Fruit fly (Drosophila melanogaster) whole organism, embryonic: ENCODE measurements around the gene CG34028.
A peak's percentile ranks its signal among the peaks of the same experiment; 100 is the strongest.

Source experiments
- ATbp ChIP-seq: fragments of 200-800 bp; sonication (Bioruptor generic); optimal IDR thresholded peaks from 2 replicates; lab custom pipeline; 2017; ENCODE audit warnings: missing biosample characterization, mild to moderate bottlenecking, missing genetic modification characterization, missing genetic modification reagents
- Ada2b ChIP-seq: fragments of 200-800 bp; sonication (Bioruptor generic); IDR thresholded peaks from 2 replicates; pipeline ENCODE4 v1.3.6; 2022; ENCODE audit warnings: missing biosample characterization, missing genetic modification characterization
- B-H1 ChIP-seq: fragments of 200-800 bp; sonication (Bioruptor generic); IDR thresholded peaks from 3 replicates; pipeline ENCODE4 v1.3.6; 2022; ENCODE audit warnings: missing biosample characterization, missing genetic modification characterization
- CG11696 ChIP-seq: fragments of 200-800 bp; sonication (Bioruptor generic); IDR thresholded peaks from 2 replicates; pipeline ENCODE4 v1.3.6; 2022; ENCODE audit warnings: missing biosample characterization, missing genetic modification characterization
- CG12071 ChIP-seq: fragments of 200-800 bp; sonication (Bioruptor generic); optimal IDR thresholded peaks from 3 replicates; lab custom pipeline; 2018; ENCODE audit warnings: missing biosample characterization, mild to moderate bottlenecking, missing genetic modification characterization
- CG17802 ChIP-seq: fragments of 200-800 bp; sonication (Bioruptor generic); optimal IDR thresholded peaks from 2 replicates; lab custom pipeline; 2018; ENCODE audit warnings: missing biosample characterization, mild to moderate bottlenecking, missing genetic modification characterization, moderate library complexity
- CG31365 ChIP-seq: fragments of 200-800 bp; sonication (Bioruptor generic); optimal IDR thresholded peaks from 2 replicates; lab custom pipeline; 2018; ENCODE audit warnings: missing biosample characterization, mild to moderate bottlenecking, missing genetic modification characterization
- CG31388 ChIP-seq: fragments of 200-800 bp; sonication (Bioruptor generic); optimal IDR thresholded peaks from 2 replicates; lab custom pipeline; 2016; ENCODE audit warnings: missing biosample characterization, missing genetic modification characterization
- CG32532 ChIP-seq: fragments of 200-800 bp; sonication (Bioruptor generic); IDR thresholded peaks from 2 replicates; pipeline ENCODE4 v1.3.6; 2022; ENCODE audit warnings: missing biosample characterization, missing genetic modification characterization
- CG3995 ChIP-seq: fragments of 200-800 bp; sonication (Bioruptor generic); optimal IDR thresholded peaks from 3 replicates; lab custom pipeline; 2016; ENCODE audit warnings: missing biosample characterization, missing genetic modification characterization
- CG43689 ChIP-seq: fragments of 200-800 bp; sonication (Bioruptor generic); IDR thresholded peaks from 2 replicates; pipeline ENCODE4 v1.3.6; 2022; ENCODE audit warnings: missing biosample characterization, missing genetic modification characterization
- CG6654 ChIP-seq: fragments of 200-800 bp; sonication (Bioruptor generic); optimal IDR thresholded peaks from 2 replicates; lab custom pipeline; 2017; ENCODE audit warnings: missing biosample characterization, mild to moderate bottlenecking, missing genetic modification characterization
- CG6683 ChIP-seq: fragments of 200-800 bp; sonication (Bioruptor generic); optimal IDR thresholded peaks from 2 replicates; lab custom pipeline; 2017; ENCODE audit warnings: missing biosample characterization, mild to moderate bottlenecking, missing genetic modification characterization, missing genetic modification reagents
- CG6813 ChIP-seq: fragments of 200-800 bp; sonication (Bioruptor generic); optimal IDR thresholded peaks from 2 replicates; lab custom pipeline; 2017; ENCODE audit warnings: missing biosample characterization, missing genetic modification characterization, mild to moderate bottlenecking, moderate library complexity, missing genetic modification reagents
- CG7372 ChIP-seq: fragments of 200-800 bp; sonication (Bioruptor generic); IDR thresholded peaks from 2 replicates; pipeline ENCODE4 v1.3.6; 2022; ENCODE audit warnings: missing biosample characterization, missing genetic modification characterization
- CG7839 ChIP-seq: fragments of 200-800 bp; sonication (Bioruptor generic); optimal IDR thresholded peaks from 3 replicates; lab custom pipeline; 2018; ENCODE audit warnings: missing biosample characterization, mild to moderate bottlenecking, missing genetic modification characterization, moderate library complexity
- CG9817 ChIP-seq: fragments of 200-800 bp; sonication (Bioruptor generic); optimal IDR thresholded peaks from 2 replicates; lab custom pipeline; 2018; ENCODE audit warnings: missing biosample characterization, mild to moderate bottlenecking, missing genetic modification characterization, moderate library complexity
- CG9932 ChIP-seq: fragments of 200-800 bp; sonication (Bioruptor generic); IDR thresholded peaks from 2 replicates; pipeline ENCODE4 v1.3.6; 2022; ENCODE audit warnings: missing biosample characterization, missing genetic modification characterization
- Dll ChIP-seq: fragments of 200-800 bp; sonication (Bioruptor generic); IDR thresholded peaks from 4 replicates; pipeline ENCODE4 v1.3.6; 2022; ENCODE audit warnings: missing biosample characterization, missing genetic modification characterization; ENCODE audit not compliant: partially characterized antibody
- Ets65A ChIP-seq: fragments of 200-800 bp; sonication (Bioruptor generic); peaks from one replicate; lab custom pipeline; 2016; ENCODE audit warnings: missing biosample characterization, missing genetic modification characterization
- Fer1 ChIP-seq: fragments of 200-800 bp; sonication (Bioruptor generic); optimal IDR thresholded peaks from 2 replicates; lab custom pipeline; 2017; ENCODE audit warnings: missing biosample characterization, mild to moderate bottlenecking, missing genetic modification characterization
- H2.0 ChIP-seq: fragments of 200-800 bp; sonication (Bioruptor generic); IDR thresholded peaks from 2 replicates; pipeline ENCODE4 v1.3.6; 2022; ENCODE audit warnings: missing biosample characterization, missing genetic modification characterization
- HLH54F ChIP-seq: fragments of 200-800 bp; sonication (Bioruptor generic); optimal IDR thresholded peaks from 3 replicates; lab custom pipeline; 2016; ENCODE audit warnings: missing biosample characterization, missing genetic modification characterization
- Hand ChIP-seq: fragments of 200-800 bp; sonication (Bioruptor generic); optimal IDR thresholded peaks from 2 replicates; lab custom pipeline; 2017; ENCODE audit warnings: mild to moderate bottlenecking, missing biosample characterization, missing genetic modification reagents, missing genetic modification characterization
- HmgZ ChIP-seq: fragments of 200-800 bp; sonication (Bioruptor generic); optimal IDR thresholded peaks from 2 replicates; lab custom pipeline; 2018; ENCODE audit warnings: missing biosample characterization, mild to moderate bottlenecking, missing genetic modification characterization
- Mes4 ChIP-seq: fragments of 200-800 bp; sonication (Bioruptor generic); optimal IDR thresholded peaks from 2 replicates; lab custom pipeline; 2016; ENCODE audit warnings: missing biosample characterization, missing genetic modification characterization
- Myb ChIP-seq: fragments of 200-800 bp; sonication (Bioruptor generic); optimal IDR thresholded peaks from 2 replicates; lab custom pipeline; 2016; ENCODE audit warnings: missing biosample characterization, missing genetic modification characterization
- Side ChIP-seq: fragments of 200-800 bp; sonication (Bioruptor generic); optimal IDR thresholded peaks from 2 replicates; lab custom pipeline; 2016; ENCODE audit warnings: missing biosample characterization, missing genetic modification characterization
- Sin3A ChIP-seq: fragments of >200 bp; optimal IDR thresholded peaks from 2 replicates; lab custom pipeline; 2018
- Six4 ChIP-seq: fragments of 200-800 bp; sonication (Bioruptor generic); optimal IDR thresholded peaks from 2 replicates; lab custom pipeline; 2016; ENCODE audit warnings: missing biosample characterization, missing genetic modification characterization
- ab ChIP-seq: fragments of 200-800 bp; sonication (Bioruptor generic); optimal IDR thresholded peaks from 2 replicates; lab custom pipeline; 2016; ENCODE audit warnings: missing biosample characterization, missing genetic modification characterization
- ara ChIP-seq: fragments of 200-800 bp; sonication (Bioruptor generic); IDR thresholded peaks from 2 replicates; pipeline ENCODE4 v1.3.6; 2022; ENCODE audit warnings: missing biosample characterization, missing genetic modification characterization
- bab2 ChIP-seq: fragments of 200-800 bp; sonication (Bioruptor generic); optimal IDR thresholded peaks from 2 replicates; lab custom pipeline; 2016; ENCODE audit warnings: missing biosample characterization, missing genetic modification characterization
- caup ChIP-seq: fragments of 200-800 bp; sonication (Bioruptor generic); optimal IDR thresholded peaks from 3 replicates; lab custom pipeline; 2017; ENCODE audit warnings: missing biosample characterization, mild to moderate bottlenecking, missing genetic modification characterization, moderate library complexity; ENCODE audit not compliant: severe bottlenecking
- croc ChIP-seq: fragments of 200-800 bp; sonication (Bioruptor generic); conservative IDR thresholded peaks from 3 replicates; pipeline ENCODE4 v1.3.6; 2022; ENCODE audit warnings: missing biosample characterization, missing genetic modification characterization
- dati ChIP-seq: fragments of 200-800 bp; sonication (Bioruptor generic); IDR thresholded peaks from 2 replicates; pipeline ENCODE4 v1.3.6; 2022; ENCODE audit warnings: missing biosample characterization, missing genetic modification characterization
- dm ChIP-seq: fragments of 200-800 bp; sonication (Bioruptor generic); optimal IDR thresholded peaks from 3 replicates; lab custom pipeline; 2016; ENCODE audit warnings: missing biosample characterization, missing genetic modification characterization
- emc ChIP-seq: fragments of 200-800 bp; sonication (Bioruptor generic); optimal IDR thresholded peaks from 2 replicates; lab custom pipeline; 2016; ENCODE audit warnings: missing biosample characterization, missing genetic modification characterization
- esg ChIP-seq: fragments of 200-800 bp; sonication (Bioruptor generic); conservative IDR thresholded peaks from 2 replicates; pipeline ENCODE4 v1.3.6; 2022; ENCODE audit warnings: missing biosample characterization, missing genetic modification characterization
- ewg ChIP-seq: fragments of 200-800 bp; sonication (Bioruptor generic); optimal IDR thresholded peaks from 3 replicates; lab custom pipeline; 2017; ENCODE audit warnings: mild to moderate bottlenecking, missing biosample characterization, missing genetic modification reagents, missing genetic modification characterization
- ftz-f1 ChIP-seq: fragments of 200-800 bp; sonication (Bioruptor generic); optimal IDR thresholded peaks from 2 replicates; lab custom pipeline; 2016; ENCODE audit warnings: missing biosample characterization, missing genetic modification characterization
- hkb ChIP-seq, 2 experiments: fragments of 200-800 bp in 1 of 2; fragments of >200 bp in 1 of 2; sonication (Bioruptor generic) in 1 of 2; IDR thresholded peaks in 1 of 2; optimal IDR thresholded peaks in 1 of 2; 2 replicates each; pipeline versions ENCODE4 v1.3.6 to Lab custom; 2017 to 2022; ENCODE audit warnings: missing biosample characterization in 1 of 2, missing genetic modification characterization in 1 of 2
- jigr1 ChIP-seq: fragments of 200-800 bp; sonication (Bioruptor generic); IDR thresholded peaks from 3 replicates; pipeline ENCODE4 v1.3.6; 2022; ENCODE audit warnings: missing biosample characterization, missing genetic modification characterization
- ken ChIP-seq: fragments of 200-800 bp; sonication (Bioruptor generic); IDR thresholded peaks from 3 replicates; pipeline ENCODE4 v1.3.6; 2022; ENCODE audit warnings: missing biosample characterization, missing genetic modification characterization
- nerfin-1 ChIP-seq: fragments of 200-800 bp; sonication (Bioruptor generic); optimal IDR thresholded peaks from 3 replicates; lab custom pipeline; 2019; ENCODE audit warnings: missing biosample characterization, mild to moderate bottlenecking, missing genetic modification characterization, moderate library complexity
- otp ChIP-seq: fragments of 200-800 bp; sonication (Bioruptor generic); IDR thresholded peaks from 3 replicates; pipeline ENCODE4, ENCODE4 v1.3.6; 2022; ENCODE audit warnings: missing biosample characterization, missing genetic modification characterization
- p53 ChIP-seq: fragments of 200-800 bp; sonication (Bioruptor generic); optimal IDR thresholded peaks from 2 replicates; lab custom pipeline; 2016; ENCODE audit warnings: missing biosample characterization, missing genetic modification characterization
- pb ChIP-seq: fragments of 200-800 bp; sonication (Bioruptor generic); optimal IDR thresholded peaks from 3 replicates; lab custom pipeline; 2016; ENCODE audit warnings: missing biosample characterization, missing genetic modification characterization
- phol ChIP-seq: fragments of 200-800 bp; sonication (Bioruptor generic); optimal IDR thresholded peaks from 3 replicates; lab custom pipeline; 2018; ENCODE audit warnings: missing biosample characterization, mild to moderate bottlenecking, missing genetic modification characterization, moderate library complexity
- ssp ChIP-seq: fragments of 200-800 bp; sonication (Bioruptor generic); IDR thresholded peaks from 2 replicates; pipeline ENCODE4 v1.3.6; 2022; ENCODE audit warnings: missing biosample characterization, missing genetic modification characterization
- wor ChIP-seq: fragments of 200-800 bp; sonication (Bioruptor generic); IDR thresholded peaks from 2 replicates; pipeline ENCODE4 v1.3.6; 2022; ENCODE audit warnings: missing biosample characterization, missing genetic modification characterization

The CG34028 gene

DNA sequence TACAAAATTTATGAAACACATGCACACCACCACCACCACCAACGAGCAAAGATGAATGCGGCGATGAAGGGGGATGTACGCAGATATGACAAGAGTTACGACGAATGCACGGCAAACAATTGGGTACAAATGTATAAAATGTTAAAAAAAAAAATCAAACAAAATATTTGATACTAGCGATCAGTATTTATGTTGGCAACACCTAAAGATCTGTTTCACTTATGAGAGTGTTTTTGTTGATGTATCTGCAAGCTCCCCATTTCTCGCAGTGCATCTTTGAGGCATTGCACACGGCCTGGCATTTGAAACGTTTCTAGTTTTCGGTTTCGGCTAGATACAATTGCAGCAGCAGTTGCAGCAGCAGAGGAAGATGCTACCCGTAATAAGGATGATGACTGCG, 24.5 kb upstream of the CG34028 start (continued):
- TF ChIP-seq ftz-f1 (GFP tag; lab: Kevin White, UChicago) (no peak), ATbp (GFP tag; lab: Kevin White, UChicago) (peak; percentile 69), Myb (GFP tag; lab: Kevin White, UChicago) (peak; percentile 47), Ets65A (peak; percentile 97), Mes4 (GFP tag; lab: Kevin White, UChicago) (peak; percentile 64), HmgZ (tag; lab: Kevin White, UChicago) (no peak), CG31365 (tag; lab: Kevin White, UChicago) (no peak), Ada2b (GFP tag; lab: Robert Waterston, UW) (peak; percentile 64), ssp (GFP tag; lab: Robert Waterston, UW) (peak; percentile 41; the same call in 1 of the 2 replicates), caup (GFP tag; lab: Kevin White, UChicago) (peak; percentile 45), CG7372 (GFP tag; lab: Robert Waterston, UW) (no peak; the same call in 1 of the 2 replicates), ara (GFP tag; lab: Robert Waterston, UW) (peak; percentile 83), CG6813 (GFP tag; lab: Kevin White, UChicago) (peak; percentile 56), hkb (optimal IDR thresholded peaks at IDR 0.05; lab: Kevin White, UChicago) (no peak), hkb (GFP tag; IDR thresholded peaks at IDR 0.05; lab: Robert Waterston, UW) (peak; percentile 83), CG6683 (GFP tag; lab: Kevin White, UChicago) (peak; percentile 22), CG11696 (GFP tag; lab: Robert Waterston, UW) (0 out of 2 replicates have a peak, but pooled peaks have one; percentile 32), jigr1 (GFP tag; lab: Robert Waterston, UW) (peak; percentile 30; the same call in 1 of the 3 replicates), CG7839 (peak; percentile 65), nerfin-1 (tag; lab: Kevin White, UChicago) (peak; percentile 75), dati (GFP tag; lab: Robert Waterston, UW) (peak; percentile 69), Six4 (GFP tag; lab: Kevin White, UChicago) (peak; percentile 65), ken (GFP tag; lab: Robert Waterston, UW) (peak; percentile 81), p53 (GFP tag; lab: Kevin White, UChicago) (no peak), otp (GFP tag; lab: Robert Waterston, UW) (peak; percentile 74; the same call in 2 of the 3 replicates), B-H1 (GFP tag; lab: Robert Waterston, UW) (no peak; the same call in 2 of the 3 replicates), croc (GFP tag; lab: Robert Waterston, UW) (peak; percentile 76), Hand (no peak), ab (GFP tag; lab: Kevin White, UChicago) (peak; percentile 28), ewg (GFP tag; lab: Kevin White, UChicago) (peak; percentile 60), CG32532 (GFP tag; lab: Robert Waterston, UW) (no peak), CG3995 (GFP tag; lab: Kevin White, UChicago) (no peak), esg (peak; percentile 54), wor (GFP tag; lab: Robert Waterston, UW) (peak; percentile 68; the same call in 1 of the 2 replicates), CG31388 (peak; percentile 47), Side (GFP tag; lab: Kevin White, UChicago) (peak; percentile 70), phol (peak; percentile 81), HLH54F (GFP tag; lab: Kevin White, UChicago) (peak; percentile 53), bab2 (GFP tag; lab: Kevin White, UChicago) (peak; percentile 82), H2.0 (GFP tag; lab: Robert Waterston, UW) (peak; percentile 61), dm (peak; percentile 37), CG12071 (GFP tag; lab: Kevin White, UChicago) (peak; percentile 41), emc (GFP tag; lab: Kevin White, UChicago) (no peak), CG9932 (GFP tag; lab: Robert Waterston, UW) (0 out of 2 replicates have a peak, but pooled peaks have one; percentile 36), pb (GFP tag; lab: Kevin White, UChicago) (peak; percentile 46), Dll (GFP tag; lab: Robert Waterston, UW) (no peak), Sin3A (no peak), CG9817 (peak; percentile 51), CG6654 (GFP tag; lab: Kevin White, UChicago) (peak; percentile 40), Fer1 (GFP tag; lab: Kevin White, UChicago) (peak; percentile 37), CG17802 (tag; lab: Kevin White, UChicago) (peak; percentile 29), CG43689 (GFP tag; lab: Robert Waterston, UW) (no peak)
